Fruit fly (Drosophila melanogaster): ENCODE results near the gene RpS9.

dm6 chr3L:9489133-9489532 is 22.2 kb downstream of the RpS9 start, which contains the start of gene CG32036:
- TF ChIP-seq fru (GFP tag; optimal IDR thresholded peaks at IDR 0.05) (no peak), rgr (GFP tag; optimal IDR thresholded peaks at IDR 0.05) (no peak)

Measured in whole organism, wandering third instar larva.